Worm (Caenorhabditis elegans): ENCODE measurements around the gene nhr-207.

ce11 chrV:12094030-12094429, 1.9 kb upstream of the nhr-207 start, which contains the start of gene nhr-208:
- TF ChIP-seq K02D7.2 (tag; optimal IDR thresholded peaks at IDR 0.05) (no peak), hlh-6 (tag; optimal IDR thresholded peaks at IDR 0.05) (no peak), pha-4 (tag; optimal IDR thresholded peaks at IDR 0.05) (no peak), odd-2 (tag; optimal IDR thresholded peaks at IDR 0.05) (no peak), K09A11.1 (tag; optimal IDR thresholded peaks at IDR 0.05; ENCODE audit: insufficient read depth) (no peak), fkh-10 (GFP tag; optimal IDR thresholded peaks at IDR 0.05) (no peak), ets-4 (tag; optimal IDR thresholded peaks at IDR 0.05) (no peak), elt-2 (tag; optimal IDR thresholded peaks at IDR 0.05) (no peak), dve-1 (tag; optimal IDR thresholded peaks at IDR 0.05) (no peak), ceh-9 (tag; optimal IDR thresholded peaks at IDR 0.05) (no peak), ahr-1 (tag; optimal IDR thresholded peaks at IDR 0.05) (no peak), ama-1 (optimal IDR thresholded peaks at IDR 0.05) (no peak)

Data from whole organism, late embryonic.